Fruit fly (Drosophila melanogaster) whole organism, embryonic: ENCODE measurements around the gene Asator.

ENCODE experiments used
- ATbp ChIP-seq: fragments of 200-800 bp; sonication (Bioruptor generic); optimal IDR thresholded peaks from 2 replicates; lab custom pipeline; 2017; ENCODE audit warnings: missing biosample characterization, mild to moderate bottlenecking, missing genetic modification characterization, missing genetic modification reagents
- Atf6 ChIP-seq: fragments of 200-800 bp; sonication (Bioruptor generic); IDR thresholded peaks from 2 replicates; pipeline ENCODE4 v1.3.6; 2022; ENCODE audit warnings: missing biosample characterization, missing genetic modification characterization
- Bdp1 ChIP-seq: fragments of 200-800 bp; sonication (Bioruptor generic); optimal IDR thresholded peaks from 3 replicates; lab custom pipeline; 2016; ENCODE audit warnings: missing biosample characterization, missing genetic modification characterization
- Blimp-1 ChIP-seq: fragments of 200-800 bp; sonication (Bioruptor generic); optimal IDR thresholded peaks from 3 replicates; lab custom pipeline; 2018; ENCODE audit warnings: missing biosample characterization, missing genetic modification characterization, mild to moderate bottlenecking, moderate library complexity, missing genetic modification reagents
- CG10366 ChIP-seq: fragments of 200-800 bp; sonication (Bioruptor generic); IDR thresholded peaks from 2 replicates; pipeline ENCODE4 v1.3.6; 2022; ENCODE audit warnings: missing biosample characterization, missing genetic modification characterization
- CG11093 ChIP-seq: fragments of 200-800 bp; sonication (Bioruptor generic); IDR thresholded peaks from 3 replicates; pipeline ENCODE4 v1.3.6; 2022; ENCODE audit warnings: missing biosample characterization, missing genetic modification characterization
- CG12104 ChIP-seq: fragments of 200-800 bp; sonication (Bioruptor generic); optimal IDR thresholded peaks from 3 replicates; lab custom pipeline; 2016; ENCODE audit warnings: missing biosample characterization, missing genetic modification characterization
- CG13894 ChIP-seq: fragments of 200-800 bp; sonication (Bioruptor generic); optimal IDR thresholded peaks from 3 replicates; lab custom pipeline; 2018; ENCODE audit warnings: missing biosample characterization, mild to moderate bottlenecking, missing genetic modification characterization, moderate library complexity
- CG14667 ChIP-seq: fragments of 200-800 bp; sonication (Bioruptor generic); IDR thresholded peaks from 2 replicates; pipeline ENCODE4 v1.3.6; 2022; ENCODE audit warnings: missing biosample characterization, missing genetic modification characterization
- CG14710 ChIP-seq: fragments of 200-800 bp; sonication (Bioruptor generic); optimal IDR thresholded peaks from 3 replicates; lab custom pipeline; 2019; ENCODE audit warnings: missing biosample characterization, mild to moderate bottlenecking, missing genetic modification characterization, moderate library complexity
- CG16779 ChIP-seq: fragments of 200-800 bp; sonication (Bioruptor generic); IDR thresholded peaks from 2 replicates; pipeline ENCODE4 v1.3.6; 2022; ENCODE audit warnings: missing biosample characterization, missing genetic modification characterization
- CG3065 ChIP-seq: fragments of 200-800 bp; sonication (Bioruptor generic); optimal IDR thresholded peaks from 2 replicates; lab custom pipeline; 2016; ENCODE audit warnings: missing biosample characterization, missing genetic modification characterization
- CG31388 ChIP-seq: fragments of 200-800 bp; sonication (Bioruptor generic); optimal IDR thresholded peaks from 2 replicates; lab custom pipeline; 2016; ENCODE audit warnings: missing biosample characterization, missing genetic modification characterization
- CG31441 ChIP-seq: fragments of 200-800 bp; sonication (Bioruptor generic); IDR thresholded peaks from 2 replicates; pipeline ENCODE4 v1.3.6; 2022; ENCODE audit warnings: missing biosample characterization, missing genetic modification characterization
- CG32532 ChIP-seq: fragments of 200-800 bp; sonication (Bioruptor generic); IDR thresholded peaks from 2 replicates; pipeline ENCODE4 v1.3.6; 2022; ENCODE audit warnings: missing biosample characterization, missing genetic modification characterization
- CG34422 ChIP-seq: fragments of 200-800 bp; sonication (Bioruptor generic); IDR thresholded peaks from 3 replicates; pipeline ENCODE4 v1.3.6; 2022; ENCODE audit warnings: missing biosample characterization, missing genetic modification characterization
- CG4854 ChIP-seq: fragments of 200-800 bp; sonication (Bioruptor generic); optimal IDR thresholded peaks from 2 replicates; lab custom pipeline; 2016; ENCODE audit warnings: missing biosample characterization, missing genetic modification characterization, inconsistent platforms
- CG5180 ChIP-seq: fragments of 200-800 bp; sonication (Bioruptor generic); optimal IDR thresholded peaks from 3 replicates; lab custom pipeline; 2017; ENCODE audit warnings: missing biosample characterization, missing genetic modification characterization, mild to moderate bottlenecking, moderate library complexity, missing genetic modification reagents
- CG6765 ChIP-seq: fragments of 200-800 bp; sonication (Bioruptor generic); optimal IDR thresholded peaks from 3 replicates; lab custom pipeline; 2017; ENCODE audit warnings: missing biosample characterization, mild to moderate bottlenecking, missing genetic modification characterization
- CG7372 ChIP-seq: fragments of 200-800 bp; sonication (Bioruptor generic); IDR thresholded peaks from 2 replicates; pipeline ENCODE4 v1.3.6; 2022; ENCODE audit warnings: missing biosample characterization, missing genetic modification characterization
- CG7928 ChIP-seq: fragments of 200-800 bp; sonication (Bioruptor generic); optimal IDR thresholded peaks from 2 replicates; lab custom pipeline; 2017; ENCODE audit warnings: missing biosample characterization, mild to moderate bottlenecking, missing genetic modification characterization
- CG9215 ChIP-seq: fragments of 200-800 bp; sonication (Bioruptor generic); IDR thresholded peaks from 2 replicates; pipeline ENCODE4 v1.3.6; 2022; ENCODE audit warnings: missing biosample characterization, missing genetic modification characterization
- CG9727 ChIP-seq: fragments of 200-800 bp; sonication (Bioruptor generic); optimal IDR thresholded peaks from 3 replicates; lab custom pipeline; 2017; ENCODE audit warnings: missing biosample characterization, mild to moderate bottlenecking, missing genetic modification characterization
- Camta ChIP-seq: fragments of 200-800 bp; sonication (Bioruptor generic); optimal IDR thresholded peaks from 2 replicates; lab custom pipeline; 2016; ENCODE audit warnings: missing biosample characterization, missing genetic modification characterization
- Doc2 ChIP-seq: fragments of 200-800 bp; sonication (Bioruptor generic); IDR thresholded peaks from 2 replicates; pipeline ENCODE4 v1.3.6; 2022; ENCODE audit warnings: missing biosample characterization, missing genetic modification characterization
- Elba2 ChIP-seq: fragments of 200-800 bp; sonication (Bioruptor generic); optimal IDR thresholded peaks from 3 replicates; lab custom pipeline; 2016; ENCODE audit warnings: missing biosample characterization, missing genetic modification characterization
- Hmr ChIP-seq: fragments of 200-800 bp; sonication (Bioruptor generic); optimal IDR thresholded peaks from 3 replicates; lab custom pipeline; 2017; ENCODE audit warnings: mild to moderate bottlenecking, missing biosample characterization, missing genetic modification reagents, missing genetic modification characterization
- MBD-R2 ChIP-seq: fragments of 200-800 bp; sonication (Bioruptor generic); IDR thresholded peaks from 2 replicates; pipeline ENCODE4 v1.3.6; 2022; ENCODE audit warnings: missing biosample characterization, missing genetic modification characterization
- Mad ChIP-seq: fragments of 200-800 bp; sonication (Bioruptor generic); optimal IDR thresholded peaks from 2 replicates; lab custom pipeline; 2016; ENCODE audit warnings: missing biosample characterization, missing genetic modification characterization
- Max ChIP-seq: fragments of 200-800 bp; sonication (Bioruptor generic); optimal IDR thresholded peaks from 2 replicates; lab custom pipeline; 2016; ENCODE audit warnings: missing biosample characterization, mild to moderate bottlenecking, missing genetic modification characterization
- Meics ChIP-seq: fragments of 200-800 bp; sonication (Bioruptor generic); optimal IDR thresholded peaks from 2 replicates; lab custom pipeline; 2017; ENCODE audit warnings: missing biosample characterization, mild to moderate bottlenecking, missing genetic modification characterization
- Nf-YA ChIP-seq: fragments of 200-800 bp; sonication (Bioruptor generic); IDR thresholded peaks from 2 replicates; pipeline ENCODE4 v1.3.6; 2022; ENCODE audit warnings: missing biosample characterization, missing genetic modification characterization
- Rfx ChIP-seq: fragments of 200-800 bp; sonication (Bioruptor generic); IDR thresholded peaks from 2 replicates; pipeline ENCODE4 v1.3.6; 2022; ENCODE audit warnings: missing biosample characterization, missing genetic modification characterization
- Stat92E ChIP-seq, 3 experiments: fragments of >200 bp in 2 of 3; fragments of 200-800 bp in 1 of 3; sonication (Bioruptor generic) in 1 of 3; optimal IDR thresholded peaks; 2 replicates each; lab custom pipeline; 2017 to 2019; ENCODE audit warnings: missing biosample characterization in 3 of 3, missing genetic modification characterization in 3 of 3, mild to moderate bottlenecking in 1 of 3, moderate library complexity in 1 of 3
- caup ChIP-seq: fragments of 200-800 bp; sonication (Bioruptor generic); optimal IDR thresholded peaks from 3 replicates; lab custom pipeline; 2017; ENCODE audit warnings: missing biosample characterization, mild to moderate bottlenecking, missing genetic modification characterization, moderate library complexity; ENCODE audit not compliant: severe bottlenecking
- chn ChIP-seq: fragments of 200-800 bp; sonication (Bioruptor generic); optimal IDR thresholded peaks from 2 replicates; lab custom pipeline; 2016; ENCODE audit warnings: missing biosample characterization, missing genetic modification characterization
- fd96Cb ChIP-seq: fragments of 200-800 bp; sonication (Bioruptor generic); optimal IDR thresholded peaks from 2 replicates; lab custom pipeline; 2018; ENCODE audit warnings: missing biosample characterization, mild to moderate bottlenecking, missing genetic modification characterization, moderate library complexity
- hkb ChIP-seq, 2 experiments: fragments of 200-800 bp in 1 of 2; fragments of >200 bp in 1 of 2; sonication (Bioruptor generic) in 1 of 2; IDR thresholded peaks in 1 of 2; optimal IDR thresholded peaks in 1 of 2; 2 replicates each; pipeline versions ENCODE4 v1.3.6 to Lab custom; 2017 to 2022; ENCODE audit warnings: missing biosample characterization in 1 of 2, missing genetic modification characterization in 1 of 2
- jing ChIP-seq: fragments of 200-800 bp; sonication (Bioruptor generic); optimal IDR thresholded peaks from 2 replicates; lab custom pipeline; 2018; ENCODE audit warnings: missing biosample characterization, mild to moderate bottlenecking, missing genetic modification characterization
- nau ChIP-seq: fragments of 200-800 bp; sonication (Bioruptor generic); optimal IDR thresholded peaks from 3 replicates; lab custom pipeline; 2017; ENCODE audit warnings: missing biosample characterization, mild to moderate bottlenecking, missing genetic modification characterization, missing genetic modification reagents
- peb ChIP-seq: fragments of 200-800 bp; sonication (Bioruptor generic); IDR thresholded peaks from 2 replicates; pipeline ENCODE4 v1.3.6; 2022; ENCODE audit warnings: missing biosample characterization, missing genetic modification characterization
- sd ChIP-seq: fragments of 200-800 bp; sonication (Bioruptor generic); optimal IDR thresholded peaks from 3 replicates; lab custom pipeline; 2018; ENCODE audit warnings: missing biosample characterization, mild to moderate bottlenecking, missing genetic modification characterization, moderate library complexity
- shn ChIP-seq: fragments of 200-800 bp; sonication (Bioruptor generic); optimal IDR thresholded peaks from 3 replicates; lab custom pipeline; 2016; ENCODE audit warnings: missing biosample characterization, missing genetic modification characterization
- slp2 ChIP-seq: fragments of 200-800 bp; sonication (Bioruptor generic); optimal IDR thresholded peaks from 2 replicates; lab custom pipeline; 2016; ENCODE audit warnings: missing biosample characterization, missing genetic modification characterization
- sqz ChIP-seq: fragments of 200-800 bp; sonication (Bioruptor generic); optimal IDR thresholded peaks from 3 replicates; lab custom pipeline; 2018; ENCODE audit warnings: missing biosample characterization, mild to moderate bottlenecking, missing genetic modification characterization
- stc ChIP-seq: fragments of 200-800 bp; sonication (Bioruptor generic); IDR thresholded peaks from 2 replicates; pipeline ENCODE4 v1.3.6; 2022; ENCODE audit warnings: missing biosample characterization, missing genetic modification characterization
- tap ChIP-seq: fragments of 200-800 bp; optimal IDR thresholded peaks from 3 replicates; lab custom pipeline; 2019; ENCODE audit warnings: missing biosample characterization, mild to moderate bottlenecking, missing genetic modification characterization, moderate library complexity
- trem ChIP-seq: fragments of 200-800 bp; optimal IDR thresholded peaks from 3 replicates; lab custom pipeline; 2019; ENCODE audit warnings: missing biosample characterization, mild to moderate bottlenecking, missing genetic modification characterization, moderate library complexity
- unpg ChIP-seq: fragments of 200-800 bp; sonication (Bioruptor generic); optimal IDR thresholded peaks from 3 replicates; lab custom pipeline; 2018; ENCODE audit warnings: missing biosample characterization, mild to moderate bottlenecking, missing genetic modification characterization, moderate library complexity
- vnd ChIP-seq: fragments of 200-800 bp; sonication (Bioruptor generic); IDR thresholded peaks from 3 replicates; pipeline ENCODE4 v1.3.6; 2022; ENCODE audit warnings: missing biosample characterization, missing genetic modification characterization; ENCODE audit not compliant: partially characterized antibody

Gene Asator

dm6 chr4:497724-498123, 8.9 kb upstream of the Asator start (continued):
- no peak for TF ChIP-seq Elba2
- peak; percentile 92 for TF ChIP-seq Hmr (GFP tag; lab: Kevin White, UChicago)
- TF ChIP-seq MBD-R2 (GFP tag; lab: Robert Waterston, UW) = peak; percentile 42; the same call in 1 of the 2 replicates
- TF ChIP-seq Atf6 (GFP tag; lab: Robert Waterston, UW) = peak; percentile 91
- TF ChIP-seq CG7928 (GFP tag; lab: Kevin White, UChicago) = peak; percentile 59
- TF ChIP-seq CG7372 (GFP tag; lab: Robert Waterston, UW) = no peak; the same call in 1 of the 2 replicates
- peak; percentile 86 for TF ChIP-seq shn (GFP tag; lab: Kevin White, UChicago)
- TF ChIP-seq CG12104 (GFP tag; lab: Kevin White, UChicago) = peak; percentile 94
- TF ChIP-seq jing = peak; percentile 39
- TF ChIP-seq slp2 (GFP tag; lab: Kevin White, UChicago) = peak; percentile 78
- TF ChIP-seq Blimp-1 (GFP tag; lab: Kevin White, UChicago) = peak; percentile 92
- TF ChIP-seq Rfx = no peak; the same call in 1 of the 2 replicates
- peak; percentile 79 for TF ChIP-seq fd96Cb
- TF ChIP-seq Doc2 = no peak
- peak; percentile 93 for TF ChIP-seq Nf-YA (GFP tag; lab: Robert Waterston, UW)
- TF ChIP-seq peb (GFP tag; lab: Robert Waterston, UW) = peak; percentile 56; the same call in 1 of the 2 replicates
- TF ChIP-seq CG10366 = peak; percentile 58; the same call in 1 of the 2 replicates
- TF ChIP-seq CG32532 (GFP tag; lab: Robert Waterston, UW) = no peak
- no peak for TF ChIP-seq CG13894 (tag; lab: Kevin White, UChicago)
- TF ChIP-seq CG31441 (GFP tag; lab: Robert Waterston, UW) = peak; percentile 92
- TF ChIP-seq nau (GFP tag; lab: Kevin White, UChicago) = peak; percentile 96
- TF ChIP-seq sqz (GFP tag; lab: Kevin White, UChicago) = peak; percentile 97
- TF ChIP-seq tap (tag; lab: Kevin White, UChicago) = peak; percentile 89
- TF ChIP-seq unpg (GFP tag; lab: Kevin White, UChicago) = peak; percentile 92
- TF ChIP-seq Mad (GFP tag; lab: Kevin White, UChicago) = peak; percentile 83
- TF ChIP-seq CG3065 (GFP tag; lab: Kevin White, UChicago) = peak; percentile 83
- no peak for TF ChIP-seq CG9215 (GFP tag; lab: Robert Waterston, UW)
- TF ChIP-seq stc = peak; percentile 85; the same call in 1 of the 2 replicates
- peak; percentile 87 for TF ChIP-seq Meics (GFP tag; lab: Kevin White, UChicago)
- TF ChIP-seq CG4854 (GFP tag; lab: Kevin White, UChicago) = peak; percentile 94
- TF ChIP-seq Max (GFP tag; lab: Kevin White, UChicago) = peak; percentile 85
- peak in 1 of 3 experiments; percentile 78 for TF ChIP-seq Stat92E (GFP tag; optimal IDR thresholded peaks at IDR 0.05; lab: Kevin White, UChicago)
- peak; percentile 80 for TF ChIP-seq CG31388 (GFP tag; lab: Kevin White, UChicago)
- TF ChIP-seq CG5180 (GFP tag; lab: Kevin White, UChicago) = peak; percentile 90
- TF ChIP-seq CG16779 (GFP tag; lab: Robert Waterston, UW) = peak; percentile 76
- peak; percentile 91 for TF ChIP-seq CG6765 (GFP tag; lab: Kevin White, UChicago)
- no peak for TF ChIP-seq vnd
- no peak for TF ChIP-seq hkb (optimal IDR thresholded peaks at IDR 0.05; lab: Kevin White, UChicago)
- peak; percentile 96 for TF ChIP-seq hkb (GFP tag; IDR thresholded peaks at IDR 0.05; lab: Robert Waterston, UW)
- TF ChIP-seq Bdp1 (GFP tag; lab: Kevin White, UChicago) = peak; percentile 90
- peak; percentile 67 for TF ChIP-seq chn (GFP tag; lab: Kevin White, UChicago)
- no peak; the same call in 2 of the 3 replicates for TF ChIP-seq CG11093 (GFP tag; lab: Robert Waterston, UW)
- TF ChIP-seq trem (tag; lab: Kevin White, UChicago) = peak; percentile 87
- TF ChIP-seq caup (GFP tag; lab: Kevin White, UChicago) = peak; percentile 95
- TF ChIP-seq CG34422 (GFP tag; lab: Robert Waterston, UW) = no peak; the same call in 2 of the 3 replicates
- TF ChIP-seq ATbp (GFP tag; lab: Kevin White, UChicago) = peak; percentile 99
- TF ChIP-seq Camta (GFP tag; lab: Kevin White, UChicago) = peak; percentile 95
- no peak for TF ChIP-seq CG14667 (GFP tag; lab: Robert Waterston, UW)
- TF ChIP-seq CG9727 (GFP tag; lab: Kevin White, UChicago) = peak; percentile 96
- TF ChIP-seq CG14710 = peak; percentile 96
- peak; percentile 83 for TF ChIP-seq sd (tag; lab: Kevin White, UChicago)
